Worm (Caenorhabditis elegans): ENCODE results near the gene Y116F11B.7.

DNA sequence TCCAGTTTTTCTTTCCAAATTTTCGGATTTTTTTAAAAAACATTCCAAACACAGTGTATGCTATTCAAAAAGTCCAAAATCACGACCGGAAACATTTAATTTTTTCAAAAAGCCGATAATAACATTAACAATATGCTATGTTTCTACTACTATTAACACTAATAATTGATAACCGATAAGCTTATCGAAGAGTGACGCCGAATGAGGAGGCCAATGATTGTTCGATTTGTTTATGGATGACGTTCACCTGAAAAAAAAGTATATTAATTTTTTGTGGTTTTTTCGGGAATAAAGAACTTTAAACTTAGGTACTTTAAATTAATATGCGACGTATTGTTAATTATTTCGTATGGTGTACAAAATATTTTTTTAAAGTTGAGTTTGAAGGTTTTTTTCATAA lies 49.9 kb downstream of the Y116F11B.7 start:
- no peak for TF ChIP-seq tbx-11 (GFP tag; IDR thresholded peaks at IDR 0.05)
- TF ChIP-seq B0310.2 (tag; optimal IDR thresholded peaks at IDR 0.05): no peak
- no peak for TF ChIP-seq ceh-13 (GFP tag; optimal IDR thresholded peaks at IDR 0.05)
- no peak for TF ChIP-seq hmg-4 (GFP tag; optimal IDR thresholded peaks at IDR 0.05)
- no peak for TF ChIP-seq ama-1 (optimal IDR thresholded peaks at IDR 0.05)
- no peak for TF ChIP-seq ets-7 (tag; optimal IDR thresholded peaks at IDR 0.05)
- no peak for TF ChIP-seq aly-1 (tag; optimal IDR thresholded peaks at IDR 0.05)
- TF ChIP-seq pes-1 (GFP tag; IDR thresholded peaks at IDR 0.05): no peak
- no peak for TF ChIP-seq tra-4 (tag; optimal IDR thresholded peaks at IDR 0.05)
- no peak for TF ChIP-seq F13C5.2 (tag; optimal IDR thresholded peaks at IDR 0.05)
- no peak for TF ChIP-seq hmbx-1 (tag; optimal IDR thresholded peaks at IDR 0.05)
- no peak for TF ChIP-seq tbx-37 (GFP tag; conservative IDR thresholded peaks at IDR 0.05)
- TF ChIP-seq sea-1 (GFP tag; conservative IDR thresholded peaks at IDR 0.05): no peak
- TF ChIP-seq flt-1 (GFP tag; IDR thresholded peaks at IDR 0.05): no peak
